Fruit fly (Drosophila melanogaster) Kc167 (cell line): ENCODE measurements around the gene CG5191.

Experiments used
- Myc ChIP-seq: fragments of >200 bp; optimal IDR thresholded peaks from 2 replicates; lab custom pipeline; 2017; ENCODE audit warnings: missing external identifiers
- Sin3A ChIP-seq: fragments of >200 bp; optimal IDR thresholded peaks from 2 replicates; lab custom pipeline; 2018; ENCODE audit warnings: missing external identifiers
- h ChIP-seq: fragments of >200 bp; optimal IDR thresholded peaks from 3 replicates; lab custom pipeline; 2018; ENCODE audit warnings: missing external identifiers
- insv ChIP-seq: fragments of >200 bp; optimal IDR thresholded peaks from 3 replicates; lab custom pipeline; 2018; ENCODE audit warnings: missing external identifiers
- psq ChIP-seq: fragments of >200 bp; optimal IDR thresholded peaks from 2 replicates; lab custom pipeline; 2017; ENCODE audit warnings: missing external identifiers
- ttk ChIP-seq: sonication (Bioruptor generic); optimal IDR thresholded peaks from 2 replicates; lab custom pipeline; 2017; ENCODE audit warnings: missing external identifiers

- TF ChIP-seq psq (lab: Kevin White, UChicago) = no peak
- no peak for TF ChIP-seq Myc (lab: Kevin White, UChicago)
- no peak for TF ChIP-seq insv (lab: Kevin White, UChicago)
- no peak for TF ChIP-seq Sin3A
- TF ChIP-seq h = no peak
- no peak for TF ChIP-seq ttk (lab: Kevin White, UChicago)
Observed at dm6 chr3R:20544952-20545351, 15.7 kb upstream of the CG5191 start.
